Worm (Caenorhabditis elegans) whole organism, late embryonic: ENCODE data around the gene pals-25.

Experiments used
- Y22D7AL.16 ChIP-seq: sonication (generic microtip); optimal IDR thresholded peaks from 2 replicates; lab custom pipeline; 2016; ENCODE audit warnings: missing genetic modification characterization, missing compliant biosample characterization
- ceh-2 ChIP-seq: sonication (generic microtip); optimal IDR thresholded peaks from 2 replicates; lab custom pipeline; 2016; ENCODE audit warnings: missing genotype, missing genetic modification characterization, missing compliant biosample characterization
- hlh-6 ChIP-seq: sonication (generic microtip); optimal IDR thresholded peaks from 2 replicates; lab custom pipeline; 2016; ENCODE audit warnings: missing genotype, missing genetic modification characterization, missing compliant biosample characterization
- pha-4 ChIP-seq: fragments of 150-350 bp; optimal IDR thresholded peaks from 2 replicates; lab custom pipeline; 2018; ENCODE audit warnings: missing biosample characterization, missing genetic modification reagents, missing genetic modification characterization

DNA sequence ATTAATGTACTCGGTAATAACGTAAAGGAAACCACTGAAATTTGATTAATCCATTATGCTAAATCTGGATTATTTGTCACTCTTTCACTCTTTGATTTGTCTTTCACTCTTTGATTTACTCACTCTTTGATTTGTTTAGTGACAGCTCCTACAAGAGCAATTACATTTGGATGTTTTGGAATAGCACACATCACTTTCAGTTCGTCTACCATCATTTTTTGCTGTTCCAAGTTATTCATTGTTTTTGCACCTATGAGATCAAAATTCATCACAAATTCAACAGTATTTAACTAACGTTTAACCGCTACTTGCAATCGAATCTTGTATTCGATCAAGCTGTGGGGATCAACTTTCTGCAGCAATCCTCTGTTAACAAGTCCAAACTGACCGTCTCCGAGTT lies 14.8 kb downstream of the pals-25 start:
- TF ChIP-seq pha-4 (tag; lab: Kevin White, UChicago) = no peak
- TF ChIP-seq ceh-2 (tag; lab: Kevin White, UChicago) = no peak
- TF ChIP-seq Y22D7AL.16 (tag; lab: Kevin White, UChicago) = no peak
- no peak for TF ChIP-seq hlh-6
